Worm (Caenorhabditis elegans) whole organism, midembryonic: ENCODE results near the gene catp-8.

Experiments used
- T22C8.4 ChIP-seq: fragments of 200-800 bp; sonication (Bioruptor generic); IDR thresholded peaks from 2 replicates; pipeline ENCODE4 v1.3.6; 2022; ENCODE audit warnings: missing genetic modification characterization, missing compliant biosample characterization
- cog-1 ChIP-seq: sonication (generic microtip); optimal IDR thresholded peaks from 2 replicates; lab custom pipeline; 2016; ENCODE audit warnings: missing genetic modification characterization, missing compliant biosample characterization
- flt-1 ChIP-seq: fragments of 200-800 bp; sonication (Bioruptor generic); IDR thresholded peaks from 2 replicates; pipeline ENCODE4 v1.3.6; 2022; ENCODE audit warnings: missing genetic modification characterization, missing compliant biosample characterization
- klf-2 ChIP-seq: fragments of 200-800 bp; sonication (Bioruptor generic); conservative IDR thresholded peaks from 2 replicates; pipeline ENCODE4 v1.3.6; 2022; ENCODE audit warnings: missing genetic modification reagents, missing genetic modification characterization, missing compliant biosample characterization
- med-1 ChIP-seq: sonication (generic microtip); optimal IDR thresholded peaks from 2 replicates; lab custom pipeline; 2017; ENCODE audit warnings: missing genetic modification characterization, mild to moderate bottlenecking, missing compliant biosample characterization, antibody characterized with exemption, missing genetic modification reagents; ENCODE audit not compliant: insufficient read depth
- ref-1 ChIP-seq: fragments of 200-800 bp; sonication (Bioruptor generic); conservative IDR thresholded peaks from 2 replicates; pipeline ENCODE4 v1.3.6; 2022; ENCODE audit warnings: missing genetic modification reagents, missing genetic modification characterization, missing compliant biosample characterization
- tab-1 ChIP-seq: fragments of 200-800 bp; sonication (Bioruptor generic); IDR thresholded peaks from 2 replicates; pipeline ENCODE4 v1.3.6; 2022; ENCODE audit warnings: missing genetic modification characterization, missing compliant biosample characterization
- ztf-23 ChIP-seq: fragments of 200-800 bp; sonication (Bioruptor generic); IDR thresholded peaks from 2 replicates; pipeline ENCODE4 v1.3.6; 2022; ENCODE audit warnings: missing genetic modification reagents, missing genetic modification characterization, missing compliant biosample characterization
- ztf-29 ChIP-seq: fragments of 200-800 bp; sonication (Bioruptor generic); IDR thresholded peaks from 2 replicates; pipeline ENCODE4 v1.3.6; 2022; ENCODE audit warnings: missing genetic modification reagents, missing genetic modification characterization, missing compliant biosample characterization

The catp-8 gene

DNA sequence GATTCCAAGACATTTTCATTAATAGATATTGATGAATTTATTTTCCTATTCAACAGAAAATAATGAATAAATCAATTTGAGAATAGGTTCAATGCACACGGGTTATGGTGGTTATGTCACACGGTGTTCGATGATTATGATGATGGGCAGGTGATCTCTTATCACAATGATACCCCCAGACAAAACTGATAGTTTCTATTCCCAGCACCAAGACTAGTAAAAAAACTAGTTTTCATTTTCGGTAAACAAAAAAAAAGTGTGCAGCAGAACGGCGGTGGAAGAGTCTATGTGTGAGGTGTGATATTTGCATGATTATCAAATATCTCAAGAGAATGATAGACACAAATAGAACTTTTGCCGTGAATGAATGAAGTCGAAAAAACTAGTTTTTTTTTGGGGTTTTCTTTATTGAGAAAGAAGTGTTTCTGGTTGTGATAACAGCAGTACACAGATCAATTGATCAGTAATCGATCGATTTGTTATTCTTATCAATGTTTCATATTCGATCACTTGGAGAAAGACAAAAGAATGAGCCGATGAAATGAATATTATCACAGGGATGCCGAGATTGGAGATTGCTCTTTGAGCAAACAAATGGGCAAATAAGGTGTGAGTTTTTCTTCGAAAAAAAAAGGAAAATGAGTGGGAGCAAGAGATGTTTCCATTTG lies 9.0 kb upstream of the catp-8 start:
- TF ChIP-seq med-1 (GFP tag; lab: Kevin White, UChicago) (no peak), T22C8.4 (no peak), ztf-23 (GFP tag; lab: Robert Waterston, UW) (no peak), ref-1 (GFP tag; lab: Robert Waterston, UW) (no peak), ztf-29 (GFP tag; lab: Robert Waterston, UW) (no peak), flt-1 (GFP tag; lab: Robert Waterston, UW) (no peak), tab-1 (no peak), klf-2 (GFP tag; lab: Robert Waterston, UW) (no peak), cog-1 (tag; lab: Kevin White, UChicago) (no peak)

- TF ChIP-seq ref-1 (GFP tag; lab: Robert Waterston, UW) (no peak), klf-2 (GFP tag; lab: Robert Waterston, UW) (no peak), ztf-23 (GFP tag; lab: Robert Waterston, UW) (no peak), flt-1 (GFP tag; lab: Robert Waterston, UW) (no peak), med-1 (GFP tag; lab: Kevin White, UChicago) (no peak), T22C8.4 (no peak), tab-1 (no peak), cog-1 (tag; lab: Kevin White, UChicago) (no peak), ztf-29 (GFP tag; lab: Robert Waterston, UW) (no peak)
Observed at ce11 chrIV:11486859-11487258, 7.8 kb upstream of the catp-8 start.

- TF ChIP-seq ztf-29 (GFP tag; lab: Robert Waterston, UW), result no peak
- no peak for TF ChIP-seq T22C8.4
- TF ChIP-seq klf-2 (GFP tag; lab: Robert Waterston, UW), result no peak
- no peak for TF ChIP-seq tab-1
- TF ChIP-seq ref-1 (GFP tag; lab: Robert Waterston, UW), result no peak
- TF ChIP-seq flt-1 (GFP tag; lab: Robert Waterston, UW), result no peak
- no peak for TF ChIP-seq ztf-23 (GFP tag; lab: Robert Waterston, UW)
- TF ChIP-seq med-1 (GFP tag; lab: Kevin White, UChicago), result no peak
- TF ChIP-seq cog-1 (tag; lab: Kevin White, UChicago), result peak; percentile 16
Observed at ce11 chrIV:11480027-11480896, 1.2 kb upstream of the catp-8 start, which contains the start of the genes mbf-1 and nse-4. TSS of gene mbf-1 (minus strand) at chrIV:11480369. TSS of gene nse-4 (plus strand) at chrIV:11480846.

DNA sequence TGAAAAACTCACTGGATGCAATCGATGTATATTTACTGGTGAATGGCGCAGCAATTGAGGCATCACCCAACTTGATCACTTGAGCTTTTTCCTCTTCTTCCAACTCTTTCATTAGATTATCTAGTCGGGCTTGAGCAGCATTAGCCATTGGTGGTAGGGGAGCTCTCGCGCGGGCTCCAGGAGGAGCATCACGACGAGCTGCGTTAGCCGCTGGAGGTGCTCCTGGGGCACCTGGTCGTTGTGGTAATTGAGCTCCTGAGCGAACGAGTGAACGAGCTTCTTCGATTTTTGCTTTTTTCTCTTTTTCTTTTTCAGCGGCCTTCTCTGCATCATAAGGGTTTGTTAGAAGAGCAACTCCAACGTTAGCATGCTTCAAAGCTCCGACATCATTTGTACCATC lies 4.0 kb downstream of the catp-8 start:
- no peak for TF ChIP-seq med-1 (GFP tag; lab: Kevin White, UChicago)
- no peak for TF ChIP-seq ztf-23 (GFP tag; lab: Robert Waterston, UW)
- no peak for TF ChIP-seq klf-2 (GFP tag; lab: Robert Waterston, UW)
- TF ChIP-seq cog-1 (tag; lab: Kevin White, UChicago), result no peak
- no peak for TF ChIP-seq ztf-29 (GFP tag; lab: Robert Waterston, UW)
- no peak for TF ChIP-seq T22C8.4
- TF ChIP-seq flt-1 (GFP tag; lab: Robert Waterston, UW), result no peak
- no peak for TF ChIP-seq ref-1 (GFP tag; lab: Robert Waterston, UW)
- no peak for TF ChIP-seq tab-1

ce11 chrIV:11474067-11474466 lies 5.0 kb downstream of the catp-8 start:
- TF ChIP-seq cog-1 (tag; lab: Kevin White, UChicago), result peak; percentile 90
- peak; percentile 78 for TF ChIP-seq med-1 (GFP tag; lab: Kevin White, UChicago)
- TF ChIP-seq ztf-23 (GFP tag; lab: Robert Waterston, UW), result peak; percentile 95
- peak; percentile 86 for TF ChIP-seq T22C8.4
- peak; percentile 94 for TF ChIP-seq ztf-29 (GFP tag; lab: Robert Waterston, UW)
- TF ChIP-seq tab-1, result peak; percentile 96
- TF ChIP-seq ref-1 (GFP tag; lab: Robert Waterston, UW), result peak; percentile 91
- peak; percentile 96 for TF ChIP-seq flt-1 (GFP tag; lab: Robert Waterston, UW)
- TF ChIP-seq klf-2 (GFP tag; lab: Robert Waterston, UW), result peak; percentile 96

DNA sequence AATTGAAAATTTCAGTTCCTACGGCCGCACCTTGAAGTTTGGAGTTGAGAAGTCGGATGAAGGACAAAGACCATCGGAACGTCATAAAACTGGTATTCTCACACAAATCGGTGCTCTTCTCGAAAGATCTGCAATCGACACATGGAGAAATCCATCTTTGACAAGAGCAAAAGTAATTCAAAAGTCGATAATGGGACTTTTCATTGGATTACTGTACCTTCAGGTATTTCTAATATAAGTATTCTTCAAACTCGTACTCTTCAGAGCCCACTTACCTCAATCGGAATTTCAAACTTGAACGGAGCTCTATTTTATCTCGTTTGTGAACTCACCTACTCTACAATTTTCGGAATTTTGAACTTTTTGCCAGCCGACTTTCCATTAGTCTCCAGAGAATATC lies 7.0 kb downstream of the catp-8 start:
- TF ChIP-seq klf-2 (GFP tag; lab: Robert Waterston, UW) (no peak), T22C8.4 (no peak), med-1 (GFP tag; lab: Kevin White, UChicago) (no peak), cog-1 (tag; lab: Kevin White, UChicago) (no peak), tab-1 (no peak), ref-1 (GFP tag; lab: Robert Waterston, UW) (no peak), flt-1 (GFP tag; lab: Robert Waterston, UW) (no peak), ztf-29 (GFP tag; lab: Robert Waterston, UW) (no peak), ztf-23 (GFP tag; lab: Robert Waterston, UW) (no peak)

DNA sequence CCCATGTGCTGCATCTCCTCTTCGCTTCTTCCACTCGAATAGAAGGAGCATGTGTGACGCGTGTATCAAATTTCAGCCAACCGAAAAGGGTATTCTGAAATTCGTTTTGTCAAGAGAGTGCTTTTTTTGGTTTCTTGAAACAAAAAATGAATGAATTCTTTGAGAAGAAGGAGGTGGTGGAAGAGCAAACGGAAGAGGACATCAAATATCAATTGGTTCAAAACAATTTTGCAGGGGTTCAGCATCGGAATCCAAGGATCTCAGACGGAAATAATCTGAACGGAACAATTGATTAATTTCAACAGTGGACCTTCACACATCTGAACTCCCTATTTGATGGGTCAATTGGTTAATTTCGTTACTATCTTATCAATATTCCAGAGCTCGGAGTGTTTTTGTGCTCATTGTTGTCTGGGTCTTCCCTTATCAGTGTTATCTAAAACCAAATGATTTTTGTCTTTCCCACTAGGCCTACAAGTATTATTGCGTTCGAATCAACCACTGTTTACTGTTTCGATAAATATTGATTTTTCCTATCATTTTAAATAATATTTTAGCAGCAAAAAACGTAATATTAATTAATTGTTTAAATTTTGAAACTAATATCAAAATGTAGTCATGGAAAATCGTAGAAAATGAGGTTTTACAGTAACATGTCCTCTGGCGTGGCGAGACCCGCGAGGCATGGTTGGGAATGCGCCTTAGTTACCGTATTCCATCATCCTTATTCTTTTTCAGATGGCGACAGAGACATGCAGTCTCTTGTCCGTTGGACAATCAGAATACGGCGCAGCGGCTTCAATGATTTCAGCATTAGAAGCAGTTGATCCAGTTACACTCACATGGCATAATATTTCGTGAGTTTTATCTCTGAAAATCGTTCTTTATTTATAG lies 9.1 kb downstream of the catp-8 start, which contains the start of the genes C10C6.13 and wht-2:
C10C6.13 (minus strand) TSS at position 51 of the 894 bp plus-strand sequence.
wht-2 (plus strand) TSS at position 739 of the 894 bp plus-strand sequence.
- no peak for TF ChIP-seq ref-1 (GFP tag; lab: Robert Waterston, UW)
- no peak for TF ChIP-seq klf-2 (GFP tag; lab: Robert Waterston, UW)
- TF ChIP-seq ztf-23 (GFP tag; lab: Robert Waterston, UW), result no peak
- no peak for TF ChIP-seq tab-1
- no peak for TF ChIP-seq cog-1 (tag; lab: Kevin White, UChicago)
- no peak for TF ChIP-seq med-1 (GFP tag; lab: Kevin White, UChicago)
- no peak for TF ChIP-seq flt-1 (GFP tag; lab: Robert Waterston, UW)
- no peak for TF ChIP-seq T22C8.4
- no peak for TF ChIP-seq ztf-29 (GFP tag; lab: Robert Waterston, UW)
